Worm (Caenorhabditis elegans) whole organism, late embryonic: ENCODE data around the gene klp-3.

ENCODE experiments used
- C08G9.2 ChIP-seq: sonication (generic microtip); optimal IDR thresholded peaks from 2 replicates; lab custom pipeline; 2016; ENCODE audit warnings: mild to moderate bottlenecking, missing genetic modification characterization, moderate library complexity, missing compliant biosample characterization
- C38D4.7 ChIP-seq: fragments of 200-800 bp; sonication (Bioruptor generic); optimal IDR thresholded peaks from 2 replicates; lab custom pipeline; 2018; ENCODE audit warnings: mild to moderate bottlenecking, missing genetic modification characterization, moderate library complexity, missing compliant biosample characterization
- F13H6.1 ChIP-seq: sonication (generic microtip); optimal IDR thresholded peaks from 2 replicates; lab custom pipeline; 2016; ENCODE audit warnings: missing genetic modification characterization, missing compliant biosample characterization
- Y22D7AL.16 ChIP-seq: sonication (generic microtip); optimal IDR thresholded peaks from 2 replicates; lab custom pipeline; 2016; ENCODE audit warnings: missing genetic modification characterization, missing compliant biosample characterization
- ahr-1 ChIP-seq: sonication (generic microtip); optimal IDR thresholded peaks from 2 replicates; lab custom pipeline; 2016; ENCODE audit warnings: missing genetic modification characterization, missing compliant biosample characterization
- ama-1 ChIP-seq: fragments of 150-350 bp; optimal IDR thresholded peaks from 2 replicates; lab custom pipeline; 2014
- ceh-14 ChIP-seq: sonication (generic microtip); optimal IDR thresholded peaks from 2 replicates; lab custom pipeline; 2016; ENCODE audit warnings: missing genotype, missing genetic modification characterization, missing compliant biosample characterization
- ceh-2 ChIP-seq: sonication (generic microtip); optimal IDR thresholded peaks from 2 replicates; lab custom pipeline; 2016; ENCODE audit warnings: missing genotype, missing genetic modification characterization, missing compliant biosample characterization
- ceh-31 ChIP-seq: sonication (generic microtip); optimal IDR thresholded peaks from 2 replicates; lab custom pipeline; 2016; ENCODE audit warnings: missing genetic modification characterization, missing compliant biosample characterization
- ceh-34 ChIP-seq: sonication (generic microtip); optimal IDR thresholded peaks from 2 replicates; lab custom pipeline; 2016; ENCODE audit warnings: mild to moderate bottlenecking, missing genetic modification characterization, missing compliant biosample characterization
- ceh-6 ChIP-seq: fragments of 200-800 bp; sonication (Bioruptor generic); optimal IDR thresholded peaks from 2 replicates; lab custom pipeline; 2018; ENCODE audit warnings: mild to moderate bottlenecking, missing genetic modification characterization, missing compliant biosample characterization
- ceh-9 ChIP-seq: sonication (generic microtip); optimal IDR thresholded peaks from 2 replicates; lab custom pipeline; 2016; ENCODE audit warnings: mild to moderate bottlenecking, missing genetic modification characterization, inconsistent platforms, missing compliant biosample characterization
- che-1 ChIP-seq: sonication (generic microtip); optimal IDR thresholded peaks from 2 replicates; lab custom pipeline; 2016; ENCODE audit warnings: mild to moderate bottlenecking, missing genetic modification characterization, missing compliant biosample characterization
- dmd-4 ChIP-seq: sonication (generic microtip); optimal IDR thresholded peaks from 2 replicates; lab custom pipeline; 2016; ENCODE audit warnings: borderline replicate concordance, missing genetic modification characterization, missing compliant biosample characterization
- elt-2 ChIP-seq: sonication (generic microtip); optimal IDR thresholded peaks from 2 replicates; lab custom pipeline; 2016; ENCODE audit warnings: missing genetic modification reagents, missing genetic modification characterization, missing compliant biosample characterization
- fax-1 ChIP-seq: sonication (generic microtip); optimal IDR thresholded peaks from 2 replicates; lab custom pipeline; 2016; ENCODE audit warnings: missing genotype, missing genetic modification characterization, missing compliant biosample characterization
- fkh-10 ChIP-seq: fragments of 150-350 bp; optimal IDR thresholded peaks from 2 replicates; lab custom pipeline; 2014; ENCODE audit warnings: missing biosample characterization, missing genetic modification reagents, missing genetic modification characterization
- hlh-13 ChIP-seq: fragments of 200-800 bp; sonication (Bioruptor generic); optimal IDR thresholded peaks from 2 replicates; lab custom pipeline; 2018; ENCODE audit warnings: mild to moderate bottlenecking, missing genetic modification characterization, missing compliant biosample characterization
- hlh-15 ChIP-seq: sonication (generic microtip); optimal IDR thresholded peaks from 2 replicates; lab custom pipeline; 2016; ENCODE audit warnings: missing genetic modification characterization, missing compliant biosample characterization
- hlh-30 ChIP-seq: sonication (generic microtip); optimal IDR thresholded peaks from 2 replicates; lab custom pipeline; 2017; ENCODE audit warnings: antibody characterized with exemption, missing genetic modification characterization, missing compliant biosample characterization; ENCODE audit not compliant: insufficient read depth
- lim-6 ChIP-seq: sonication (generic microtip); optimal IDR thresholded peaks from 2 replicates; lab custom pipeline; 2016; ENCODE audit warnings: missing genetic modification characterization, missing compliant biosample characterization
- lin-11 ChIP-seq: fragments of 200-800 bp; sonication (Bioruptor generic); optimal IDR thresholded peaks from 2 replicates; lab custom pipeline; 2018; ENCODE audit warnings: mild to moderate bottlenecking, missing genetic modification characterization, missing compliant biosample characterization
- mec-3 ChIP-seq: sonication (generic microtip); optimal IDR thresholded peaks from 2 replicates; lab custom pipeline; 2016; ENCODE audit warnings: borderline replicate concordance, missing genetic modification characterization, missing compliant biosample characterization
- nfya-1 ChIP-seq: sonication (generic microtip); optimal IDR thresholded peaks from 2 replicates; lab custom pipeline; 2017; ENCODE audit warnings: missing genetic modification characterization, mild to moderate bottlenecking, missing compliant biosample characterization, antibody characterized with exemption, moderate library complexity
- nhr-11 ChIP-seq: fragments of 150-350 bp; optimal IDR thresholded peaks from 2 replicates; lab custom pipeline; 2014; ENCODE audit warnings: missing biosample characterization, missing genetic modification characterization
- pha-2 ChIP-seq: sonication (generic microtip); optimal IDR thresholded peaks from 2 replicates; lab custom pipeline; 2017; ENCODE audit warnings: mild to moderate bottlenecking, missing genetic modification characterization, missing compliant biosample characterization
- rnt-1 ChIP-seq: sonication (generic microtip); optimal IDR thresholded peaks from 2 replicates; lab custom pipeline; 2016; ENCODE audit warnings: missing genetic modification characterization, missing compliant biosample characterization
- sdc-2 ChIP-seq: sonication (generic microtip); optimal IDR thresholded peaks from 2 replicates; lab custom pipeline; 2016; ENCODE audit warnings: missing genotype, missing genetic modification characterization, missing compliant biosample characterization
- sox-4 ChIP-seq: sonication (generic microtip); optimal IDR thresholded peaks from 2 replicates; lab custom pipeline; 2017; ENCODE audit warnings: mild to moderate bottlenecking, missing genetic modification characterization, inconsistent platforms, missing compliant biosample characterization
- syd-9 ChIP-seq: sonication (generic microtip); optimal IDR thresholded peaks from 2 replicates; lab custom pipeline; 2016; ENCODE audit warnings: mild to moderate bottlenecking, missing genetic modification characterization, moderate library complexity, missing compliant biosample characterization
- tbx-2 ChIP-seq: sonication (generic microtip); optimal IDR thresholded peaks from 2 replicates; lab custom pipeline; 2016; ENCODE audit warnings: missing genetic modification characterization, missing compliant biosample characterization
- ttx-3 ChIP-seq: sonication (generic microtip); optimal IDR thresholded peaks from 2 replicates; lab custom pipeline; 2016; ENCODE audit warnings: missing genetic modification reagents, missing genetic modification characterization, missing compliant biosample characterization
- unc-3 ChIP-seq, 2 experiments: fragments of 200-800 bp in 1 of 2; sonication (Bioruptor generic) in 1 of 2; sonication (generic microtip) in 1 of 2; conservative IDR thresholded peaks in 1 of 2; optimal IDR thresholded peaks in 1 of 2; 2 replicates each; pipeline versions ENCODE4 v1.3.6 to Lab custom; 2016 to 2022; ENCODE audit warnings: missing compliant biosample characterization in 2 of 2, missing genetic modification characterization in 2 of 2, missing genetic modification reagents in 1 of 2
- unc-42 ChIP-seq: sonication (generic microtip); optimal IDR thresholded peaks from 2 replicates; lab custom pipeline; 2016; ENCODE audit warnings: missing genotype, missing genetic modification characterization, missing compliant biosample characterization
- unc-55 ChIP-seq: sonication (generic microtip); optimal IDR thresholded peaks from 2 replicates; lab custom pipeline; 2017; ENCODE audit warnings: missing biosample characterization, missing genetic modification reagents, missing genetic modification characterization
- unc-86 ChIP-seq: sonication (generic microtip); optimal IDR thresholded peaks from 2 replicates; lab custom pipeline; 2016; ENCODE audit warnings: missing genetic modification characterization, missing compliant biosample characterization
- zip-5 ChIP-seq: sonication (generic microtip); optimal IDR thresholded peaks from 2 replicates; lab custom pipeline; 2016; ENCODE audit warnings: missing genetic modification characterization, missing compliant biosample characterization
- ztf-16 ChIP-seq: sonication (generic microtip); optimal IDR thresholded peaks from 2 replicates; lab custom pipeline; 2017; ENCODE audit warnings: missing genetic modification characterization, missing compliant biosample characterization

The klp-3 gene

DNA sequence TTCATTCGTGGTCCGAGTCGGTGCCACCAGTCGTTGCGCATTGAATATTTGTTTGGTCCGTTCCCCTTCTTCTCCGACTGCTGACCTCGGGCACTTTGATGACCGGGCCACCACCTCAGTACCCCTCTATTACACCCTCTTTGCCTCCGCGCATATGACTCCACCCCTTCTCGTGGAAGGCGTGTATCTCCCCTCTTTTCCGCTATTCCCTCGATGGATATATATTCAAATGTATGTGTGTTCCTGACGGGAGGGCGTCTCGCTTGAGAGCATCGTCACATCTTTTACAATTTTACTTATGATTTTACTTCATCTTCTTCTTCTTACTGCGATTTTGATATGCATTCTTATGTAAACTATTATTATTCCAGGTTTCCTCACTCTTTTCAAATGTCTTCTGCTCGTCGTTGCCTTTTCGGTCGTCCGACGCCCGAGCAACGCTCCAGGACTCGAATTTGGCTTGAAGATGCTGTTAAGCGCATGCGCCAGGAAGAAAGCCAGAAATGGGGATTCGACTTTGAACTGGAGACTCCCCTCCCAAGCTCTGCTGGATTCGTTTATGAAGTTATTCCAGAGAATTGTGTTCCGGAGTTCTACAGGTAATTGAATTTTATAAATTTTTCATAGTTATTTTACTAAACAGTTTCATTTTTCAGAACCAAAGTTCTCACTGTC is 31.1 kb upstream of the klp-3 start, which contains the start of gene cki-1 (continued):
- TF ChIP-seq unc-3 (GFP tag; conservative IDR thresholded peaks at IDR 0.05; lab: Robert Waterston, UW) (no peak), unc-3 (tag; optimal IDR thresholded peaks at IDR 0.05; lab: Kevin White, UChicago) (no peak), hlh-30 (tag; lab: Kevin White, UChicago) (peak; percentile 74), pha-2 (no peak), che-1 (tag; lab: Kevin White, UChicago) (no peak), F13H6.1 (tag; lab: Kevin White, UChicago) (peak; percentile 14), zip-5 (tag; lab: Kevin White, UChicago) (no peak), sdc-2 (tag; lab: Kevin White, UChicago) (peak; percentile 52), ceh-6 (GFP tag; lab: Kevin White, UChicago) (peak; percentile 7), sox-4 (tag; lab: Kevin White, UChicago) (no peak)

- peak; percentile 15 for TF ChIP-seq sdc-2 (tag; lab: Kevin White, UChicago)
- no peak for TF ChIP-seq hlh-15
- peak; percentile 39 for TF ChIP-seq ama-1
- TF ChIP-seq C08G9.2 (tag; lab: Kevin White, UChicago): no peak
- TF ChIP-seq nhr-11 (tag; lab: Kevin White, UChicago): no peak
- no peak for TF ChIP-seq pha-2
- no peak for TF ChIP-seq unc-86 (tag; lab: Kevin White, UChicago)
- TF ChIP-seq unc-55: peak; percentile 1
- peak; percentile 46 for TF ChIP-seq elt-2 (tag; lab: Kevin White, UChicago)
Measured at ce11 chrII:7812332-7812731, 29.8 kb upstream of the klp-3 start.

DNA sequence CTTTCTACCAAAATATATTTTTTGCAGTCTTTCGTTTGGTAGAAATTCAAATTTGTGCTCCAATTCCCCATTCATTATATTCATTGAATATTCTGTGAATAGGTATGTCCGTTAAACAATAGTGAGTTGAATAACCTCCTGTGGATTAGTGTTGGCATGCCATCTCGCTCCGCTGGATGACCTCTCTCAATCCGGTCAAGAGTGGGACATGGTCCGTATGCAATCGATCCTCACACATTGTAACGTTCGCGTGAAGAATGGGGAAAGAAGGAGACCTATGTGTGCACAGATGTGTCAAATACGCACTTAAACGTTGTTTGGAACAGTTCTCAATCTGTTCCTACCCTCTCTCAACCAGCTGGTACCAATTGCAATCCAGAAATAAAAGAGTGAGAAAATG is 28.9 kb upstream of the klp-3 start:
- TF ChIP-seq ahr-1: no peak
- TF ChIP-seq ceh-31 (tag; lab: Kevin White, UChicago): peak; percentile 27

ce11 chrII:7813645-7814044 is 28.5 kb upstream of the klp-3 start:
- TF ChIP-seq hlh-13 (GFP tag; lab: Kevin White, UChicago): no peak
- TF ChIP-seq C38D4.7 (GFP tag; lab: Kevin White, UChicago): no peak
- no peak for TF ChIP-seq ceh-9 (tag; lab: Kevin White, UChicago)
- no peak for TF ChIP-seq fkh-10 (GFP tag; lab: Kevin White, UChicago)
- TF ChIP-seq dmd-4 (tag; lab: Kevin White, UChicago): no peak
- TF ChIP-seq fax-1: no peak
- no peak for TF ChIP-seq syd-9
- no peak for TF ChIP-seq ceh-34 (tag; lab: Kevin White, UChicago)
- TF ChIP-seq C08G9.2 (tag; lab: Kevin White, UChicago): no peak
- no peak for TF ChIP-seq rnt-1 (tag; lab: Kevin White, UChicago)
- no peak for TF ChIP-seq ceh-6 (GFP tag; lab: Kevin White, UChicago)
- no peak for TF ChIP-seq elt-2 (tag; lab: Kevin White, UChicago)
- no peak for TF ChIP-seq ceh-2 (tag; lab: Kevin White, UChicago)
- TF ChIP-seq mec-3: no peak
- no peak for TF ChIP-seq lin-11

DNA sequence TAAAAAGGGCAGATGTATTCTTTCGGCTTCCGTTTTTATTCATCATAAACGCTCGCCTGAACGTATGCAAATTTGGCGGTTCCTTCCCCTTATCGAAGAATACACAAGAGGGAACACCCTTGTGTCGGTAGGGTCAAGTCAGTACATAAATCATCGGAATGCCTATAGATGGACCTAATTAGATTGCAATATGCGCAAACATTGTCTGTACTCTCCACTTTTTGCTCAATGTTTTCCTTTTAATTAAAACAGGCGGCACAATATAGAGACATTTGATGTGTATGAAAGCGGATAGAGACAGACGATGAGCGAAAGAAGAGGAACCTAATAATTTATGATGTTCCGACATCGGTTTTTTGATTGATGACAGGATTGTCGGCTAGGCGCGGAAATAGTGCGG is 27.9 kb upstream of the klp-3 start:
- TF ChIP-seq Y22D7AL.16 (tag; lab: Kevin White, UChicago): no peak
- peak; percentile 46 for TF ChIP-seq ceh-31 (tag; lab: Kevin White, UChicago)
- TF ChIP-seq unc-55: peak; percentile 74
- TF ChIP-seq hlh-13 (GFP tag; lab: Kevin White, UChicago): no peak
- peak; percentile 42 for TF ChIP-seq unc-42
- no peak for TF ChIP-seq lim-6 (tag; lab: Kevin White, UChicago)
- no peak for TF ChIP-seq ttx-3 (tag; lab: Kevin White, UChicago)
- TF ChIP-seq tbx-2 (tag; lab: Kevin White, UChicago): peak; percentile 20
- TF ChIP-seq ztf-16 (tag; lab: Kevin White, UChicago): no peak
- peak; percentile 69 for TF ChIP-seq ceh-14 (tag; lab: Kevin White, UChicago)
- peak; percentile 11 for TF ChIP-seq pha-2
- peak; percentile 23 for TF ChIP-seq nfya-1 (tag; lab: Kevin White, UChicago)
- no peak for TF ChIP-seq dmd-4 (tag; lab: Kevin White, UChicago)
- no peak for TF ChIP-seq lin-11
